Worm (Caenorhabditis elegans) whole organism, L4 larva: ENCODE data around the gene C16C4.18.
A peak's percentile ranks its signal among the peaks of the same experiment; 100 is the strongest.

Experiments used
- F26F4.8 ChIP-seq: fragments of 200-800 bp; sonication (Bioruptor generic); conservative IDR thresholded peaks from 2 replicates; pipeline ENCODE4 v1.3.6; 2022; ENCODE audit warnings: missing genetic modification characterization, missing compliant biosample characterization
- F44E2.7 ChIP-seq: fragments of 200-800 bp; sonication (Bioruptor generic); IDR thresholded peaks from 2 replicates; pipeline ENCODE4 v2.1.2; 2022; ENCODE audit warnings: missing genetic modification characterization, missing compliant biosample characterization
- T20F7.1 ChIP-seq: fragments of 200-800 bp; sonication (Bioruptor generic); optimal IDR thresholded peaks from 2 replicates; lab custom pipeline; 2018; ENCODE audit warnings: mild to moderate bottlenecking, missing genetic modification characterization, missing compliant biosample characterization
- Y48G9A.11 ChIP-seq: fragments of 200-800 bp; sonication (Bioruptor generic); IDR thresholded peaks from 2 replicates; pipeline ENCODE4 v1.3.6; 2022; ENCODE audit warnings: missing genetic modification reagents, missing genetic modification characterization, missing compliant biosample characterization
- Y5F2A.4 ChIP-seq: fragments of 200-800 bp; sonication (Bioruptor generic); optimal IDR thresholded peaks from 2 replicates; lab custom pipeline; 2018; ENCODE audit warnings: mild to moderate bottlenecking, missing genetic modification characterization, missing compliant biosample characterization
- ama-1 ChIP-seq: fragments of 150-350 bp; optimal IDR thresholded peaks from 2 replicates; lab custom pipeline; 2014; ENCODE audit warnings: inconsistent platforms, mixed read lengths
- ceh-20 ChIP-seq: fragments of 200-800 bp; sonication (Bioruptor generic); IDR thresholded peaks from 2 replicates; pipeline ENCODE4 v1.3.6; 2022; ENCODE audit warnings: missing genetic modification reagents, missing genetic modification characterization, missing compliant biosample characterization
- ceh-28 ChIP-seq: fragments of 150-350 bp; optimal IDR thresholded peaks from 2 replicates; lab custom pipeline; 2014; ENCODE audit warnings: missing biosample characterization, missing genetic modification reagents, missing genetic modification characterization
- ceh-82 ChIP-seq: sonication (generic microtip); optimal IDR thresholded peaks from 2 replicates; lab custom pipeline; 2017; ENCODE audit warnings: missing biosample characterization, missing genetic modification characterization
- daf-16 ChIP-seq, 3 experiments: sonication (generic microtip); optimal IDR thresholded peaks; 2 replicates each; lab custom pipeline; 2016 to 2017; ENCODE audit warnings: missing genetic modification characterization in 3 of 3, missing genetic modification reagents in 3 of 3, mild to moderate bottlenecking in 2 of 3, missing compliant biosample characterization in 2 of 3, missing biosample characterization in 1 of 3, moderate library complexity in 1 of 3
- daf-8 ChIP-seq: fragments of 200-800 bp; sonication (Bioruptor generic); IDR thresholded peaks from 2 replicates; pipeline ENCODE4 v1.3.6; 2022; ENCODE audit warnings: missing genetic modification characterization, missing compliant biosample characterization
- dmd-6 ChIP-seq: fragments of 200-800 bp; sonication (Bioruptor generic); IDR thresholded peaks from 2 replicates; pipeline ENCODE4 v1.3.6; 2022; ENCODE audit warnings: missing genetic modification reagents, missing genetic modification characterization, missing compliant biosample characterization
- dve-1 ChIP-seq: sonication (generic microtip); optimal IDR thresholded peaks from 2 replicates; lab custom pipeline; 2017; ENCODE audit warnings: antibody characterized with exemption, mild to moderate bottlenecking, missing genetic modification characterization, missing compliant biosample characterization; ENCODE audit not compliant: insufficient read depth
- hif-1 ChIP-seq, 2 experiments: sonication (generic microtip); optimal IDR thresholded peaks; 2 replicates each; lab custom pipeline; 2016 to 2017; ENCODE audit warnings: missing compliant biosample characterization in 2 of 2, missing genetic modification characterization in 2 of 2, missing genetic modification reagents in 2 of 2, missing genotype in 2 of 2, mild to moderate bottlenecking in 1 of 2
- hlh-11 ChIP-seq: fragments of 200-800 bp; sonication (Bioruptor generic); optimal IDR thresholded peaks from 2 replicates; lab custom pipeline; 2018; ENCODE audit warnings: mild to moderate bottlenecking, missing genetic modification characterization, missing compliant biosample characterization
- hlh-30 ChIP-seq: sonication (generic microtip); optimal IDR thresholded peaks from 2 replicates; lab custom pipeline; 2017; ENCODE audit warnings: antibody characterized with exemption, mild to moderate bottlenecking, missing genetic modification characterization, missing compliant biosample characterization; ENCODE audit not compliant: insufficient read depth
- jun-1 ChIP-seq: fragments of 150-350 bp; optimal IDR thresholded peaks from 2 replicates; lab custom pipeline; 2014; ENCODE audit warnings: missing biosample characterization, missing genetic modification reagents, missing genetic modification characterization
- lin-1 ChIP-seq: fragments of 200-800 bp; sonication (Bioruptor generic); IDR thresholded peaks from 2 replicates; pipeline ENCODE4 v1.3.6; 2022; ENCODE audit warnings: missing genetic modification reagents, missing genetic modification characterization, missing compliant biosample characterization
- lin-15B ChIP-seq: fragments of 150-350 bp; sonication (generic microtip); optimal IDR thresholded peaks from 3 replicates; lab custom pipeline; 2014; ENCODE audit warnings: missing biosample characterization, missing genetic modification characterization
- lin-29 ChIP-seq: fragments of 200-800 bp; sonication (Bioruptor generic); IDR thresholded peaks from 2 replicates; pipeline ENCODE4 v1.3.6; 2022; ENCODE audit warnings: missing genetic modification reagents, missing genetic modification characterization, missing compliant biosample characterization
- lin-38 ChIP-seq: fragments of 200-800 bp; sonication (Bioruptor generic); IDR thresholded peaks from 2 replicates; pipeline ENCODE4 v1.3.6; 2022; ENCODE audit warnings: missing genetic modification reagents, missing genetic modification characterization, missing compliant biosample characterization
- madf-5 ChIP-seq, 2 experiments: fragments of 200-800 bp; sonication (Bioruptor generic); IDR thresholded peaks; 2 replicates each; pipeline ENCODE4 v1.3.6; 2022; ENCODE audit warnings: missing compliant biosample characterization in 2 of 2, missing genetic modification characterization in 2 of 2
- mdl-1 ChIP-seq, 2 experiments: fragments of 150-350 bp in 1 of 2; sonication (generic microtip) in 1 of 2; optimal IDR thresholded peaks; 2 replicates each; lab custom pipeline; 2014 to 2017; ENCODE audit warnings: missing biosample characterization in 2 of 2, missing genetic modification characterization in 2 of 2
- mxl-3 ChIP-seq: fragments of 200-800 bp; sonication (Bioruptor generic); optimal IDR thresholded peaks from 2 replicates; lab custom pipeline; 2018; ENCODE audit warnings: mild to moderate bottlenecking, missing genetic modification characterization, missing compliant biosample characterization
- nhr-102 ChIP-seq: sonication (generic microtip); optimal IDR thresholded peaks from 2 replicates; lab custom pipeline; 2016; ENCODE audit warnings: mild to moderate bottlenecking, missing genetic modification characterization, moderate library complexity, missing compliant biosample characterization
- nhr-11 ChIP-seq: fragments of 150-350 bp; optimal IDR thresholded peaks from 2 replicates; lab custom pipeline; 2014; ENCODE audit warnings: missing biosample characterization, missing genetic modification characterization
- nhr-28 ChIP-seq: fragments of 150-350 bp; optimal IDR thresholded peaks from 2 replicates; lab custom pipeline; 2014; ENCODE audit warnings: missing biosample characterization, missing genetic modification characterization
- nhr-42 ChIP-seq: fragments of 200-800 bp; sonication (Bioruptor generic); IDR thresholded peaks from 2 replicates; pipeline ENCODE4 v1.3.6; 2022; ENCODE audit warnings: missing genetic modification characterization, missing compliant biosample characterization
- pha-4 ChIP-seq, 2 experiments: fragments of 150-350 bp in 1 of 2; fragments of 200-800 bp in 1 of 2; sonication (Bioruptor generic) in 1 of 2; IDR thresholded peaks in 1 of 2; optimal IDR thresholded peaks in 1 of 2; 2 replicates each; pipeline versions ENCODE4 v1.3.6 to Lab custom; 2014 to 2022; ENCODE audit warnings: missing genetic modification characterization in 2 of 2, missing genetic modification reagents in 2 of 2, missing biosample characterization in 1 of 2, missing compliant biosample characterization in 1 of 2
- pqm-1 ChIP-seq: sonication (generic microtip); optimal IDR thresholded peaks from 2 replicates; lab custom pipeline; 2017; ENCODE audit warnings: missing biosample characterization, missing genetic modification characterization
- rbr-2 ChIP-seq: sonication (generic microtip); optimal IDR thresholded peaks from 2 replicates; lab custom pipeline; 2016; ENCODE audit warnings: missing genotype, missing genetic modification characterization, missing compliant biosample characterization
- snpc-4 ChIP-seq: fragments of 150-350 bp; optimal IDR thresholded peaks from 2 replicates; lab custom pipeline; 2014; ENCODE audit warnings: missing biosample characterization, missing genetic modification characterization
- tag-97 ChIP-seq: fragments of 200-800 bp; sonication (Bioruptor generic); IDR thresholded peaks from 2 replicates; pipeline ENCODE4 v1.3.6; 2022; ENCODE audit warnings: missing genetic modification characterization, missing compliant biosample characterization
- tra-1 ChIP-seq: fragments of 200-800 bp; sonication (Bioruptor generic); IDR thresholded peaks from 2 replicates; pipeline ENCODE4 v1.3.6; 2022; ENCODE audit warnings: missing genetic modification reagents, missing genetic modification characterization, missing compliant biosample characterization
- unc-130 ChIP-seq: sonication (generic microtip); optimal IDR thresholded peaks from 2 replicates; lab custom pipeline; 2016; ENCODE audit warnings: missing genetic modification reagents, missing genetic modification characterization, missing compliant biosample characterization
- unc-62 ChIP-seq, 3 experiments: fragments of 150-350 bp in 1 of 3; sonication (generic microtip); optimal IDR thresholded peaks in 2 of 3; peaks in 1 of 3; 1 replicate in 1 of 3; 2 replicates in 2 of 3; lab custom pipeline; 2014 to 2017; ENCODE audit warnings: missing biosample characterization in 3 of 3, missing genetic modification characterization in 3 of 3, missing genetic modification reagents in 3 of 3, missing genotype in 1 of 3
- vab-7 ChIP-seq: fragments of 200-800 bp; sonication (Bioruptor generic); IDR thresholded peaks from 2 replicates; pipeline ENCODE4 v1.3.6; 2022; ENCODE audit warnings: missing genetic modification reagents, missing genetic modification characterization, missing compliant biosample characterization
- zfp-3 ChIP-seq: fragments of 200-800 bp; sonication (Bioruptor generic); conservative IDR thresholded peaks from 2 replicates; pipeline ENCODE4 v1.3.6; 2022; ENCODE audit warnings: missing genetic modification reagents, missing genetic modification characterization, missing compliant biosample characterization
- zip-2 ChIP-seq: fragments of 150-350 bp; optimal IDR thresholded peaks from 2 replicates; lab custom pipeline; 2014; ENCODE audit warnings: missing biosample characterization, missing genetic modification characterization
- ztf-7 ChIP-seq: fragments of 150-350 bp; optimal IDR thresholded peaks from 2 replicates; lab custom pipeline; 2014; ENCODE audit warnings: missing biosample characterization, missing genetic modification characterization

C16C4.18 gene

DNA sequence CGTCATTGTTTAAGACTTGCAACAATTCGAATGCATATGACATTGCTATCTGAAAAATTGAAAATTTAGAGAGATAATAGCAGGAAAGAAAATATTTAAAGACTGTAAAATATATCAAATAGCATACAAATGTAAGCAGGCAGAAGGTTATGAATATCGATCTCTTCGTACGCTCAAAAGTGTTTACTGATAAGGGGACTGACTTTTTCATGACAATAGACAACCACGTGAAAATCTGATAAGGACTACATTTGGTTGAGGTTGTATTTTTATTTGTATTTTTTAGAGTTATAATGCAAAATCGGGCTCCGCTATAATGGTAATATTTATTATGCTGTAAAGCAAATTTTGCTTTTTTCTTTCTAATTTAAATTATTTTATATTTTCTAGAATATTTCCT lies 18.2 kb downstream of the C16C4.18 start, which contains the start of the genes C52E2.5 and C52E2.4 (continued):
- TF ChIP-seq snpc-4 (tag; lab: Kevin White, UChicago) = no peak
- TF ChIP-seq daf-8 (GFP tag; lab: Robert Waterston, UW) = no peak
- no peak for TF ChIP-seq unc-62 (GFP tag; optimal IDR thresholded peaks at IDR 0.05 in 1 of 2; lab: Kevin White, UChicago)
- TF ChIP-seq unc-62 (tag; optimal IDR thresholded peaks at IDR 0.05; lab: Kevin White, UChicago) = no peak
- no peak for TF ChIP-seq hif-1 (tag; optimal IDR thresholded peaks at IDR 0.05; lab: Kevin White, UChicago)
- no peak for TF ChIP-seq F44E2.7 (GFP tag; lab: Robert Waterston, UW)
- no peak for TF ChIP-seq F26F4.8 (GFP tag; lab: Robert Waterston, UW)
- no peak for TF ChIP-seq vab-7 (GFP tag; lab: Robert Waterston, UW)
- no peak for TF ChIP-seq zip-2 (tag; lab: Kevin White, UChicago)
- no peak for TF ChIP-seq tra-1 (GFP tag; lab: Robert Waterston, UW)
- peak; percentile 58 for TF ChIP-seq dve-1 (tag; lab: Kevin White, UChicago)
- no peak for TF ChIP-seq jun-1 (tag; lab: Kevin White, UChicago)
- TF ChIP-seq pha-4 (GFP tag; IDR thresholded peaks at IDR 0.05; lab: Robert Waterston, UW) = no peak
- no peak for TF ChIP-seq pha-4 (tag; optimal IDR thresholded peaks at IDR 0.05; lab: Kevin White, UChicago)
- no peak for TF ChIP-seq ceh-82 (tag; lab: Kevin White, UChicago)
- no peak for TF ChIP-seq rbr-2
- TF ChIP-seq T20F7.1 (GFP tag; lab: Kevin White, UChicago) = no peak
- TF ChIP-seq ama-1 = no peak

ce11 chrII:1836204-1836603 lies 24.9 kb downstream of the C16C4.18 start, which contains the start of gene T08E11.1:
TSS of gene T08E11.1 (plus strand) at chrII:1836504.
- TF ChIP-seq Y48G9A.11 (GFP tag; lab: Robert Waterston, UW) (no peak), hlh-11 (tag; lab: Kevin White, UChicago) (no peak), daf-16 (GFP tag; optimal IDR thresholded peaks at IDR 0.05; lab: Kevin White, UChicago) (no peak), daf-16 (tag; optimal IDR thresholded peaks at IDR 0.05; lab: Kevin White, UChicago) (peak; percentile 21)

- TF ChIP-seq pqm-1 (peak; percentile 40), nhr-102 (no peak), Y5F2A.4 (GFP tag; lab: Kevin White, UChicago) (no peak), zfp-3 (GFP tag; lab: Robert Waterston, UW) (no peak), madf-5 (GFP tag; IDR thresholded peaks at IDR 0.05; lab: Robert Waterston, UW) (no peak), mxl-3 (no peak), lin-38 (GFP tag; lab: Robert Waterston, UW) (no peak), unc-130 (GFP tag; lab: Kevin White, UChicago) (no peak), nhr-28 (peak; percentile 10)
These were observed 29.2 kb downstream of the C16C4.18 start, which contains the start of gene math-39 for ce11 chrII:1831883-1832388. TSS of gene math-39 (plus strand) at chrII:1832338.

- no peak for TF ChIP-seq ceh-28
- no peak for TF ChIP-seq hlh-30 (tag; lab: Kevin White, UChicago)
- TF ChIP-seq ceh-20 = no peak
- TF ChIP-seq dmd-6 (GFP tag; lab: Robert Waterston, UW) = peak; percentile 19; the same call in 1 of the 2 replicates
- no peak for TF ChIP-seq tag-97 (GFP tag; lab: Robert Waterston, UW)
- no peak for TF ChIP-seq lin-29
- no peak for TF ChIP-seq mdl-1 (tag; optimal IDR thresholded peaks at IDR 0.05; lab: Kevin White, UChicago)
- no peak for TF ChIP-seq lin-15B (tag; lab: Kevin White, UChicago)
- no peak for TF ChIP-seq nhr-42 (GFP tag; lab: Robert Waterston, UW)
- TF ChIP-seq F44E2.7 (GFP tag; lab: Robert Waterston, UW) = no peak
- no peak for TF ChIP-seq ztf-7
- no peak for TF ChIP-seq lin-1 (GFP tag; lab: Robert Waterston, UW)
- TF ChIP-seq pqm-1 = peak; percentile 63
- TF ChIP-seq nhr-11 (tag; lab: Kevin White, UChicago) = no peak
These were observed 30.9 kb downstream of the C16C4.18 start, which contains the start of gene math-40 for ce11 chrII:1830182-1830682. TSS of gene math-40 (plus strand) at chrII:1830632.
